Worm (Caenorhabditis elegans): ENCODE data around the gene Y57G11C.14.
"Not testable (repeated sequence)": the region's sequence is repeated elsewhere in the genome, so short reads cannot be mapped to it uniquely, and the experiment has no call there.

Gene Y57G11C.14

ce11 chrIV:14773280-14774071 lies 25.6 kb upstream of the Y57G11C.14 start, which contains the start of gene Y57G11C.36:
Gene Y57G11C.36 (minus strand): TSS chrIV:14773781.
- TF ChIP-seq tbx-11 (GFP tag; IDR thresholded peaks at IDR 0.05) = no peak
- no peak for TF ChIP-seq pes-1 (GFP tag; IDR thresholded peaks at IDR 0.05)
- no peak for TF ChIP-seq hnd-1 (tag; optimal IDR thresholded peaks at IDR 0.05)
- TF ChIP-seq tbx-37 (GFP tag; conservative IDR thresholded peaks at IDR 0.05) = no peak
- TF ChIP-seq ceh-36 (tag; optimal IDR thresholded peaks at IDR 0.05) = no peak
- no peak for TF ChIP-seq ceh-13 (GFP tag; optimal IDR thresholded peaks at IDR 0.05)
- no peak for TF ChIP-seq hmbx-1 (tag; optimal IDR thresholded peaks at IDR 0.05)
- TF ChIP-seq tra-4 (tag; optimal IDR thresholded peaks at IDR 0.05) = no peak
- TF ChIP-seq sea-1 (GFP tag; conservative IDR thresholded peaks at IDR 0.05) = no peak
- no peak for TF ChIP-seq scrt-1 (GFP tag; IDR thresholded peaks at IDR 0.05)
- TF ChIP-seq ets-7 (tag; optimal IDR thresholded peaks at IDR 0.05) = no peak
- TF ChIP-seq B0310.2 (tag; optimal IDR thresholded peaks at IDR 0.05) = no peak
- no peak for TF ChIP-seq F13C5.2 (tag; optimal IDR thresholded peaks at IDR 0.05)
- TF ChIP-seq flt-1 (GFP tag; IDR thresholded peaks at IDR 0.05) = no peak
- TF ChIP-seq hmg-4 (GFP tag; optimal IDR thresholded peaks at IDR 0.05) = no peak
- TF ChIP-seq ama-1 (optimal IDR thresholded peaks at IDR 0.05) = no peak
- TF ChIP-seq aly-1 (tag; optimal IDR thresholded peaks at IDR 0.05) = no peak

ce11 chrIV:14774454-14774853 lies 24.7 kb upstream of the Y57G11C.14 start, which contains the start of gene Y57G11C.51:
Gene Y57G11C.51 (minus strand): TSS chrIV:14774554.
- not testable (repeated sequence) for TF ChIP-seq tbx-11 (GFP tag; IDR thresholded peaks at IDR 0.05); sea-1 (GFP tag; conservative IDR thresholded peaks at IDR 0.05); aly-1 (tag; optimal IDR thresholded peaks at IDR 0.05)

- no peak for TF ChIP-seq F13C5.2 (tag; optimal IDR thresholded peaks at IDR 0.05)
- TF ChIP-seq tbx-37 (GFP tag; conservative IDR thresholded peaks at IDR 0.05) = no peak
- no peak for TF ChIP-seq scrt-1 (GFP tag; IDR thresholded peaks at IDR 0.05)
- no peak for TF ChIP-seq tbx-11 (GFP tag; IDR thresholded peaks at IDR 0.05)
- no peak for TF ChIP-seq ets-7 (tag; optimal IDR thresholded peaks at IDR 0.05)
- TF ChIP-seq flt-1 (GFP tag; IDR thresholded peaks at IDR 0.05) = no peak
- no peak for TF ChIP-seq pes-1 (GFP tag; IDR thresholded peaks at IDR 0.05)
- no peak for TF ChIP-seq ceh-13 (GFP tag; optimal IDR thresholded peaks at IDR 0.05)
- TF ChIP-seq B0310.2 (tag; optimal IDR thresholded peaks at IDR 0.05) = no peak
- TF ChIP-seq hmg-4 (GFP tag; optimal IDR thresholded peaks at IDR 0.05) = no peak
- TF ChIP-seq ama-1 (optimal IDR thresholded peaks at IDR 0.05) = no peak
- no peak for TF ChIP-seq sea-1 (GFP tag; conservative IDR thresholded peaks at IDR 0.05)
- TF ChIP-seq tra-4 (tag; optimal IDR thresholded peaks at IDR 0.05) = no peak
- no peak for TF ChIP-seq aly-1 (tag; optimal IDR thresholded peaks at IDR 0.05)
- no peak for TF ChIP-seq hmbx-1 (tag; optimal IDR thresholded peaks at IDR 0.05)
- TF ChIP-seq ceh-36 (tag; optimal IDR thresholded peaks at IDR 0.05) = no peak
- TF ChIP-seq hnd-1 (tag; optimal IDR thresholded peaks at IDR 0.05) = no peak
These were observed 17.6 kb upstream of the Y57G11C.14 start, which contains the start of gene Y57G11C.8 for ce11 chrIV:14781537-14781936. Gene Y57G11C.8 (plus strand): TSS chrIV:14781837.

ce11 chrIV:14782211-14782610 lies 16.9 kb upstream of the Y57G11C.14 start, which contains the start of gene Y57G11C.1130:
Gene Y57G11C.1130 (plus strand): TSS chrIV:14782511.
- TF ChIP-seq tbx-37 (GFP tag; conservative IDR thresholded peaks at IDR 0.05) (no peak), sea-1 (GFP tag; conservative IDR thresholded peaks at IDR 0.05) (no peak), aly-1 (tag; optimal IDR thresholded peaks at IDR 0.05) (no peak), pes-1 (GFP tag; IDR thresholded peaks at IDR 0.05) (no peak), hmg-4 (GFP tag; optimal IDR thresholded peaks at IDR 0.05) (no peak), ama-1 (optimal IDR thresholded peaks at IDR 0.05) (no peak), ceh-36 (tag; optimal IDR thresholded peaks at IDR 0.05) (no peak), hmbx-1 (tag; optimal IDR thresholded peaks at IDR 0.05) (no peak), hnd-1 (tag; optimal IDR thresholded peaks at IDR 0.05) (no peak), tbx-11 (GFP tag; IDR thresholded peaks at IDR 0.05) (no peak), B0310.2 (tag; optimal IDR thresholded peaks at IDR 0.05) (no peak), scrt-1 (GFP tag; IDR thresholded peaks at IDR 0.05) (no peak), flt-1 (GFP tag; IDR thresholded peaks at IDR 0.05) (no peak), ets-7 (tag; optimal IDR thresholded peaks at IDR 0.05) (no peak), F13C5.2 (tag; optimal IDR thresholded peaks at IDR 0.05) (no peak), ceh-13 (GFP tag; optimal IDR thresholded peaks at IDR 0.05) (no peak), tra-4 (tag; optimal IDR thresholded peaks at IDR 0.05) (no peak)

ce11 chrIV:14784481-14784880 lies 14.6 kb upstream of the Y57G11C.14 start, which contains the start of gene nlp-56:
Gene nlp-56 (minus strand): TSS chrIV:14784737.
- TF ChIP-seq F13C5.2 (tag; optimal IDR thresholded peaks at IDR 0.05) = no peak
- no peak for TF ChIP-seq B0310.2 (tag; optimal IDR thresholded peaks at IDR 0.05)
- no peak for TF ChIP-seq flt-1 (GFP tag; IDR thresholded peaks at IDR 0.05)
- no peak for TF ChIP-seq hnd-1 (tag; optimal IDR thresholded peaks at IDR 0.05)
- no peak for TF ChIP-seq pes-1 (GFP tag; IDR thresholded peaks at IDR 0.05)
- no peak for TF ChIP-seq hmbx-1 (tag; optimal IDR thresholded peaks at IDR 0.05)
- no peak for TF ChIP-seq aly-1 (tag; optimal IDR thresholded peaks at IDR 0.05)
- TF ChIP-seq tra-4 (tag; optimal IDR thresholded peaks at IDR 0.05) = no peak
- TF ChIP-seq hmg-4 (GFP tag; optimal IDR thresholded peaks at IDR 0.05) = no peak
- TF ChIP-seq ama-1 (optimal IDR thresholded peaks at IDR 0.05) = no peak
- no peak for TF ChIP-seq ets-7 (tag; optimal IDR thresholded peaks at IDR 0.05)
- TF ChIP-seq tbx-37 (GFP tag; conservative IDR thresholded peaks at IDR 0.05) = no peak
- TF ChIP-seq sea-1 (GFP tag; conservative IDR thresholded peaks at IDR 0.05) = no peak
- no peak for TF ChIP-seq tbx-11 (GFP tag; IDR thresholded peaks at IDR 0.05)
- TF ChIP-seq ceh-36 (tag; optimal IDR thresholded peaks at IDR 0.05) = no peak
- TF ChIP-seq ceh-13 (GFP tag; optimal IDR thresholded peaks at IDR 0.05) = no peak
- no peak for TF ChIP-seq scrt-1 (GFP tag; IDR thresholded peaks at IDR 0.05)

ce11 chrIV:14786374-14787136 lies 12.6 kb upstream of the Y57G11C.14 start, which contains the start of gene melo-1:
Gene melo-1 (plus strand): TSS chrIV:14787031.
- TF ChIP-seq pes-1 (GFP tag; IDR thresholded peaks at IDR 0.05) = no peak
- TF ChIP-seq ets-7 (tag; optimal IDR thresholded peaks at IDR 0.05) = no peak
- no peak for TF ChIP-seq B0310.2 (tag; optimal IDR thresholded peaks at IDR 0.05)
- no peak for TF ChIP-seq sea-1 (GFP tag; conservative IDR thresholded peaks at IDR 0.05)
- no peak for TF ChIP-seq hmbx-1 (tag; optimal IDR thresholded peaks at IDR 0.05)
- no peak for TF ChIP-seq ama-1 (optimal IDR thresholded peaks at IDR 0.05)
